Worm (Caenorhabditis elegans) whole organism, L1 larva: ENCODE measurements around the gene vps-2.

Experiments
- aly-2 ChIP-seq: fragments of 150-350 bp; optimal IDR thresholded peaks from 2 replicates; lab custom pipeline; 2014; ENCODE audit warnings: missing biosample characterization, missing genetic modification characterization
- blmp-1 ChIP-seq: fragments of 150-350 bp; optimal IDR thresholded peaks from 2 replicates; lab custom pipeline; 2014; ENCODE audit warnings: missing biosample characterization, missing genetic modification characterization
- ceh-82 ChIP-seq, 3 experiments: fragments of 150-350 bp in 1 of 3; sonication (generic microtip) in 2 of 3; optimal IDR thresholded peaks; 2 replicates each; lab custom pipeline; 2014 to 2017; ENCODE audit warnings: missing biosample characterization in 3 of 3, missing genetic modification characterization in 3 of 3
- ceh-88 ChIP-seq: fragments of 200-800 bp; sonication (Bioruptor generic); IDR thresholded peaks from 2 replicates; pipeline ENCODE4 v1.3.6; 2022; ENCODE audit warnings: missing genetic modification characterization, missing compliant biosample characterization
- efl-1 ChIP-seq, 4 experiments: fragments of 150-350 bp; optimal IDR thresholded peaks in 3 of 4; peaks in 1 of 4; 1 replicate in 1 of 4; 2 replicates in 3 of 4; lab custom pipeline; 2014; ENCODE audit warnings: missing biosample characterization in 2 of 4, missing genetic modification characterization in 2 of 4, missing genetic modification reagents in 2 of 4
- fkh-8 ChIP-seq: sonication (generic microtip); optimal IDR thresholded peaks from 2 replicates; lab custom pipeline; 2016; ENCODE audit warnings: mild to moderate bottlenecking, missing genetic modification characterization, missing compliant biosample characterization
- mab-9 ChIP-seq: fragments of 200-800 bp; sonication (Bioruptor generic); IDR thresholded peaks from 2 replicates; pipeline ENCODE4 v1.3.6; 2022; ENCODE audit warnings: missing genetic modification reagents, missing genetic modification characterization, missing compliant biosample characterization
- nhr-77 ChIP-seq: fragments of 150-350 bp; optimal IDR thresholded peaks from 2 replicates; lab custom pipeline; 2014; ENCODE audit warnings: missing biosample characterization, missing genetic modification characterization
- skn-1 ChIP-seq: fragments of 150-350 bp; optimal IDR thresholded peaks from 2 replicates; lab custom pipeline; 2014; ENCODE audit warnings: missing biosample characterization, missing genetic modification characterization
- snpc-4 ChIP-seq: fragments of 150-350 bp; optimal IDR thresholded peaks from 2 replicates; lab custom pipeline; 2014; ENCODE audit warnings: missing biosample characterization, missing genetic modification characterization
- tbx-2 ChIP-seq: sonication (generic microtip); optimal IDR thresholded peaks from 2 replicates; lab custom pipeline; 2016; ENCODE audit warnings: missing genetic modification characterization, missing compliant biosample characterization
- ztf-4 ChIP-seq: fragments of 150-350 bp; optimal IDR thresholded peaks from 2 replicates; lab custom pipeline; 2014; ENCODE audit warnings: missing biosample characterization, missing genetic modification characterization

- no peak for TF ChIP-seq blmp-1 (tag; lab: Kevin White, UChicago)
- no peak for TF ChIP-seq tbx-2 (tag; lab: Kevin White, UChicago)
- TF ChIP-seq mab-9 (GFP tag; lab: Robert Waterston, UW) = no peak
- no peak for TF ChIP-seq ztf-4
- TF ChIP-seq ceh-88 (GFP tag; lab: Robert Waterston, UW) = no peak
- no peak for TF ChIP-seq fkh-8 (tag; lab: Kevin White, UChicago)
- TF ChIP-seq skn-1 = no peak
- TF ChIP-seq nhr-77 (tag; lab: Kevin White, UChicago) = no peak
- no peak for TF ChIP-seq aly-2
- no peak for TF ChIP-seq ceh-82 (tag; optimal IDR thresholded peaks at IDR 0.05; lab: Kevin White, UChicago)
- TF ChIP-seq efl-1 (optimal IDR thresholded peaks at IDR 0.05; lab: Kevin White, UChicago) = no peak
- TF ChIP-seq efl-1 (GFP tag; optimal IDR thresholded peaks at IDR 0.05 in 1 of 2; lab: Kevin White, UChicago) = no peak
- TF ChIP-seq snpc-4 (tag; lab: Kevin White, UChicago) = no peak
These were observed 46.0 kb downstream of the vps-2 start for ce11 chrII:12722049-12722448.
